Comparison of ENCODE assay signal across 4 fruit fly cellular contexts in genomic region chr3R:13645874-13646370, dm6.
TF ChIP-seq lines count a peak whose summit lies in the region.

sqd (minus strand) TSS chr3R:13646304.

TF ChIP-seq in whole organism, adult, 20 proteins besides CTCF, POLR2A, EP300 and RAD21 (continued from another document):
- peak; percentile 74 for TF ChIP-seq bab1 (GFP tag; optimal IDR thresholded peaks at IDR 0.05; lab: Kevin White, UChicago)
- TF ChIP-seq ovo (GFP tag; optimal IDR thresholded peaks at IDR 0.05; lab: Kevin White, UChicago) = peak; percentile 30

TF ChIP-seq in whole organism, embryonic, 481 proteins besides CTCF, POLR2A, EP300 and RAD21 (continued from another document and continues in another):
- peak; percentile 75 for TF ChIP-seq CG7357 (GFP tag; IDR thresholded peaks at IDR 0.05; lab: Robert Waterston, UW)
- TF ChIP-seq Optix (GFP tag; IDR thresholded peaks at IDR 0.05; lab: Robert Waterston, UW) = no peak
- TF ChIP-seq tio (GFP tag; optimal IDR thresholded peaks at IDR 0.05; lab: Kevin White, UChicago) = no peak
- TF ChIP-seq CoRest (tag; optimal IDR thresholded peaks at IDR 0.05; lab: Kevin White, UChicago) = peak; percentile 55
- peak; percentile 29 for TF ChIP-seq CG10267 (tag; optimal IDR thresholded peaks at IDR 0.05; lab: Kevin White, UChicago)
- TF ChIP-seq kah (GFP tag; optimal IDR thresholded peaks at IDR 0.05; lab: Kevin White, UChicago) = no peak
- no peak for TF ChIP-seq CG10565 (GFP tag; optimal IDR thresholded peaks at IDR 0.05; lab: Kevin White, UChicago)
- TF ChIP-seq CG11456 (GFP tag; IDR thresholded peaks at IDR 0.05; lab: Robert Waterston, UW) = no peak
- TF ChIP-seq rib (GFP tag; IDR thresholded peaks at IDR 0.05; lab: Robert Waterston, UW) = no peak
- no peak for TF ChIP-seq fd102C (GFP tag; optimal IDR thresholded peaks at IDR 0.05; lab: Kevin White, UChicago)
- no peak for TF ChIP-seq Hand (GFP tag; optimal IDR thresholded peaks at IDR 0.05; lab: Kevin White, UChicago)
- peak; percentile 17 for TF ChIP-seq Side (GFP tag; optimal IDR thresholded peaks at IDR 0.05; lab: Kevin White, UChicago)
- TF ChIP-seq Poxn (GFP tag; IDR thresholded peaks at IDR 0.05; lab: Robert Waterston, UW) = no peak
- no peak for TF ChIP-seq CG13894 (tag; optimal IDR thresholded peaks at IDR 0.05; lab: Kevin White, UChicago)
- peak; percentile 43; the same call in 1 of the 2 replicates for TF ChIP-seq ara (GFP tag; IDR thresholded peaks at IDR 0.05; lab: Robert Waterston, UW)
- TF ChIP-seq CG10979 (tag; optimal IDR thresholded peaks at IDR 0.05; lab: Kevin White, UChicago) = no peak
- no peak for TF ChIP-seq ERR (GFP tag; optimal IDR thresholded peaks at IDR 0.05; lab: Kevin White, UChicago)
- TF ChIP-seq ttk (GFP tag; IDR thresholded peaks at IDR 0.05; lab: Robert Waterston, UW) = no peak
- no peak for TF ChIP-seq lbe (GFP tag; optimal IDR thresholded peaks at IDR 0.05; lab: Kevin White, UChicago)
- no peak for TF ChIP-seq CG12299 (tag; optimal IDR thresholded peaks at IDR 0.05; lab: Kevin White, UChicago)
- TF ChIP-seq nerfin-1 (tag; optimal IDR thresholded peaks at IDR 0.05; lab: Kevin White, UChicago) = peak; percentile 45
- 0 out of 2 replicates have a peak, but pooled peaks have one; percentile 25 for TF ChIP-seq Awh (GFP tag; IDR thresholded peaks at IDR 0.05; lab: Robert Waterston, UW)
- no peak for TF ChIP-seq sug (tag; optimal IDR thresholded peaks at IDR 0.05; lab: Kevin White, UChicago)
- TF ChIP-seq bigmax (GFP tag; optimal IDR thresholded peaks at IDR 0.05; lab: Kevin White, UChicago) = peak; percentile 12
- TF ChIP-seq B-H2 (GFP tag; optimal IDR thresholded peaks at IDR 0.05; lab: Kevin White, UChicago) = peak; percentile 51
- TF ChIP-seq CG4730 (GFP tag; IDR thresholded peaks at IDR 0.05; lab: Robert Waterston, UW) = no peak
- TF ChIP-seq hb (GFP tag; IDR thresholded peaks at IDR 0.05; lab: Robert Waterston, UW; ENCODE audit: partially characterized antibody) = no peak
- TF ChIP-seq maf-S (GFP tag; optimal IDR thresholded peaks at IDR 0.05; lab: Kevin White, UChicago) = no peak
- TF ChIP-seq CG15479 (GFP tag; optimal IDR thresholded peaks at IDR 0.05; lab: Kevin White, UChicago) = no peak
- peak in 1 of 2 experiments; percentile 27 for TF ChIP-seq Hr51 (GFP tag; optimal IDR thresholded peaks at IDR 0.05; lab: Kevin White, UChicago)
- TF ChIP-seq CrebB (tag; optimal IDR thresholded peaks at IDR 0.05; lab: Kevin White, UChicago) = peak; percentile 31
- no peak for TF ChIP-seq CG2889 (GFP tag; IDR thresholded peaks at IDR 0.05; lab: Robert Waterston, UW)
- TF ChIP-seq inv (GFP tag; IDR thresholded peaks at IDR 0.05; lab: Robert Waterston, UW; ENCODE audit: partially characterized antibody) = no peak
- peak; percentile 3 for TF ChIP-seq pum (GFP tag; optimal IDR thresholded peaks at IDR 0.05; lab: Kevin White, UChicago)
- no peak for TF ChIP-seq ranshi (GFP tag; IDR thresholded peaks at IDR 0.05; lab: Robert Waterston, UW)
- no peak for TF ChIP-seq gsb (GFP tag; IDR thresholded peaks at IDR 0.05; lab: Robert Waterston, UW)
- no peak for TF ChIP-seq CG33557 (GFP tag; optimal IDR thresholded peaks at IDR 0.05; lab: Kevin White, UChicago)
- TF ChIP-seq HmgZ (tag; optimal IDR thresholded peaks at IDR 0.05; lab: Kevin White, UChicago) = peak; percentile 37
- TF ChIP-seq CG8281 (tag; optimal IDR thresholded peaks at IDR 0.05; lab: Kevin White, UChicago) = no peak
- no peak for TF ChIP-seq CG8478 (optimal IDR thresholded peaks at IDR 0.05; lab: Kevin White, UChicago)
- TF ChIP-seq fd96Cb (tag; optimal IDR thresholded peaks at IDR 0.05; lab: Kevin White, UChicago) = peak; percentile 2
- TF ChIP-seq Ravus (GFP tag; IDR thresholded peaks at IDR 0.05; lab: Robert Waterston, UW) = no peak
- no peak for TF ChIP-seq pan (optimal IDR thresholded peaks at IDR 0.05; lab: Kevin White, UChicago)
- TF ChIP-seq pan (GFP tag; optimal IDR thresholded peaks at IDR 0.05 in 1 of 2, IDR thresholded peaks at IDR 0.05 in 1 of 2) = peak in 1 of 2 experiments; percentile 14
- TF ChIP-seq CkIIα-i1 (GFP tag; IDR thresholded peaks at IDR 0.05; lab: Robert Waterston, UW) = no peak

TF ChIP-seq in whole organism, prepupa, 60 proteins besides CTCF, POLR2A, EP300 and RAD21 (continued from another document):
- TF ChIP-seq Smox (GFP tag; optimal IDR thresholded peaks at IDR 0.05; lab: Kevin White, UChicago) = peak; percentile 53
- peak; percentile 64 for TF ChIP-seq Hr39 (GFP tag; optimal IDR thresholded peaks at IDR 0.05; lab: Kevin White, UChicago)
- TF ChIP-seq CG9139 (GFP tag; optimal IDR thresholded peaks at IDR 0.05; lab: Kevin White, UChicago) = peak; percentile 17
- TF ChIP-seq Hr38 (GFP tag; optimal IDR thresholded peaks at IDR 0.05; lab: Kevin White, UChicago) = no peak
- TF ChIP-seq CG7368 (GFP tag; optimal IDR thresholded peaks at IDR 0.05; lab: Kevin White, UChicago) = peak; percentile 39
- peak; percentile 67 for TF ChIP-seq achi (GFP tag; optimal IDR thresholded peaks at IDR 0.05; lab: Kevin White, UChicago)
- TF ChIP-seq pdm3 (GFP tag; optimal IDR thresholded peaks at IDR 0.05; lab: Kevin White, UChicago) = peak; percentile 64
- peak; percentile 70 for TF ChIP-seq CG3919 (GFP tag; optimal IDR thresholded peaks at IDR 0.05; lab: Kevin White, UChicago)
- peak; percentile 25; the same call in 1 of the 2 replicates for TF ChIP-seq CG15336 (GFP tag; IDR thresholded peaks at IDR 0.05; lab: Robert Waterston, UW)
- TF ChIP-seq fd59A (GFP tag; optimal IDR thresholded peaks at IDR 0.05; lab: Kevin White, UChicago) = peak; percentile 14
- TF ChIP-seq Ets21C (GFP tag; optimal IDR thresholded peaks at IDR 0.05; lab: Kevin White, UChicago) = peak; percentile 51
- peak; percentile 23 for TF ChIP-seq Ets96B (tag; optimal IDR thresholded peaks at IDR 0.05; lab: Kevin White, UChicago)
- peak; percentile 35 for TF ChIP-seq CG6808 (GFP tag; optimal IDR thresholded peaks at IDR 0.05; lab: Kevin White, UChicago)
- TF ChIP-seq Lpt (GFP tag; optimal IDR thresholded peaks at IDR 0.05; lab: Kevin White, UChicago) = peak; percentile 21
- no peak for TF ChIP-seq fd85E (GFP tag; optimal IDR thresholded peaks at IDR 0.05; lab: Kevin White, UChicago)
- TF ChIP-seq OdsH (GFP tag; optimal IDR thresholded peaks at IDR 0.05; lab: Kevin White, UChicago) = peak; percentile 65
- peak; percentile 24 for TF ChIP-seq net (GFP tag; optimal IDR thresholded peaks at IDR 0.05; lab: Kevin White, UChicago)
- peak; percentile 67 for TF ChIP-seq Sox102F (GFP tag; optimal IDR thresholded peaks at IDR 0.05; lab: Kevin White, UChicago)
- no peak for TF ChIP-seq CG11294 (GFP tag; IDR thresholded peaks at IDR 0.05; lab: Robert Waterston, UW)
- peak; percentile 54 for TF ChIP-seq cyc (GFP tag; optimal IDR thresholded peaks at IDR 0.05; lab: Kevin White, UChicago)
- peak; percentile 27 for TF ChIP-seq CG34406 (GFP tag; optimal IDR thresholded peaks at IDR 0.05; lab: Kevin White, UChicago)
- TF ChIP-seq acj6 (GFP tag; optimal IDR thresholded peaks at IDR 0.05; lab: Kevin White, UChicago) = peak; percentile 44
- TF ChIP-seq Hr4 (GFP tag; optimal IDR thresholded peaks at IDR 0.05; lab: Kevin White, UChicago) = peak; percentile 54
- TF ChIP-seq CG11902 (GFP tag; optimal IDR thresholded peaks at IDR 0.05; lab: Kevin White, UChicago) = peak; percentile 20
- peak; percentile 7 for TF ChIP-seq CG10631 (GFP tag; optimal IDR thresholded peaks at IDR 0.05; lab: Kevin White, UChicago)
- TF ChIP-seq Eip75B (GFP tag; optimal IDR thresholded peaks at IDR 0.05; lab: Kevin White, UChicago) = peak; percentile 60
- TF ChIP-seq Met (GFP tag; optimal IDR thresholded peaks at IDR 0.05; lab: Kevin White, UChicago) = peak; percentile 69
- no peak for TF ChIP-seq CG8632 (GFP tag; optimal IDR thresholded peaks at IDR 0.05; lab: Kevin White, UChicago)
- peak; percentile 45 for TF ChIP-seq CG10669 (GFP tag; optimal IDR thresholded peaks at IDR 0.05; lab: Kevin White, UChicago)
- TF ChIP-seq CG1621 (tag; optimal IDR thresholded peaks at IDR 0.05; lab: Kevin White, UChicago) = peak; percentile 54
- peak; percentile 57 for TF ChIP-seq CG31627 (GFP tag; optimal IDR thresholded peaks at IDR 0.05; lab: Kevin White, UChicago)
- TF ChIP-seq salr (GFP tag; optimal IDR thresholded peaks at IDR 0.05; lab: Kevin White, UChicago) = no peak
- peak; percentile 63 for TF ChIP-seq lz (GFP tag; optimal IDR thresholded peaks at IDR 0.05; lab: Kevin White, UChicago)
- no peak for TF ChIP-seq CG8319 (GFP tag; optimal IDR thresholded peaks at IDR 0.05; lab: Kevin White, UChicago)
- TF ChIP-seq dsx (GFP tag; optimal IDR thresholded peaks at IDR 0.05; lab: Kevin White, UChicago; ENCODE audit: poor library complexity, severe bottlenecking) = peak; percentile 68
- TF ChIP-seq topi (GFP tag; optimal IDR thresholded peaks at IDR 0.05; lab: Kevin White, UChicago) = peak; percentile 60
- TF ChIP-seq Sox14 (GFP tag; optimal IDR thresholded peaks at IDR 0.05; lab: Kevin White, UChicago) = peak; percentile 56
- no peak for TF ChIP-seq svp (GFP tag; lab: Kevin White, UChicago)
- TF ChIP-seq ss (GFP tag; optimal IDR thresholded peaks at IDR 0.05; lab: Kevin White, UChicago) = peak; percentile 28 to 67

TF ChIP-seq in whole organism, wandering third instar larva, 38 proteins besides CTCF, POLR2A, EP300 and RAD21 (continued from another document):
- no peak for TF ChIP-seq tai (GFP tag; optimal IDR thresholded peaks at IDR 0.05; lab: Kevin White, UChicago)
- TF ChIP-seq woc (GFP tag; optimal IDR thresholded peaks at IDR 0.05; lab: Kevin White, UChicago) = peak; percentile 18
- TF ChIP-seq CrebA (GFP tag; optimal IDR thresholded peaks at IDR 0.05; lab: Kevin White, UChicago; ENCODE audit: borderline replicate concordance) = no peak
- peak; percentile 23 for TF ChIP-seq Myc (optimal IDR thresholded peaks at IDR 0.05; lab: Kevin White, UChicago)
- TF ChIP-seq dl (GFP tag; optimal IDR thresholded peaks at IDR 0.05; lab: Kevin White, UChicago; ENCODE audit: insufficient read depth in 1 of 2, partially characterized antibody in 2 of 2) = no peak
- TF ChIP-seq dmrt93B (GFP tag; optimal IDR thresholded peaks at IDR 0.05; lab: Kevin White, UChicago) = peak; percentile 54
- TF ChIP-seq Dfd (GFP tag; optimal IDR thresholded peaks at IDR 0.05; lab: Kevin White, UChicago) = no peak
- TF ChIP-seq jim (GFP tag; optimal IDR thresholded peaks at IDR 0.05; lab: Kevin White, UChicago) = peak; percentile 26
- TF ChIP-seq dsf (GFP tag; optimal IDR thresholded peaks at IDR 0.05; lab: Kevin White, UChicago; ENCODE audit: borderline replicate concordance) = no peak
- no peak for TF ChIP-seq Jra (GFP tag; optimal IDR thresholded peaks at IDR 0.05; lab: Kevin White, UChicago)
- no peak for TF ChIP-seq pan (optimal IDR thresholded peaks at IDR 0.05; lab: Kevin White, UChicago)
- no peak for TF ChIP-seq Rel (GFP tag; optimal IDR thresholded peaks at IDR 0.05; lab: Kevin White, UChicago)
- TF ChIP-seq Rel (tag; optimal IDR thresholded peaks at IDR 0.05; lab: Kevin White, UChicago) = no peak
- TF ChIP-seq Hnf4 (GFP tag; optimal IDR thresholded peaks at IDR 0.05; lab: Kevin White, UChicago) = peak; percentile 52
- peak; percentile 47 for TF ChIP-seq ey (GFP tag; optimal IDR thresholded peaks at IDR 0.05; lab: Kevin White, UChicago)
- TF ChIP-seq sage (GFP tag; optimal IDR thresholded peaks at IDR 0.05; lab: Kevin White, UChicago) = peak; percentile 1
